Worm (Caenorhabditis elegans): ENCODE measurements around the gene acaa-2.

The acaa-2 gene

DNA sequence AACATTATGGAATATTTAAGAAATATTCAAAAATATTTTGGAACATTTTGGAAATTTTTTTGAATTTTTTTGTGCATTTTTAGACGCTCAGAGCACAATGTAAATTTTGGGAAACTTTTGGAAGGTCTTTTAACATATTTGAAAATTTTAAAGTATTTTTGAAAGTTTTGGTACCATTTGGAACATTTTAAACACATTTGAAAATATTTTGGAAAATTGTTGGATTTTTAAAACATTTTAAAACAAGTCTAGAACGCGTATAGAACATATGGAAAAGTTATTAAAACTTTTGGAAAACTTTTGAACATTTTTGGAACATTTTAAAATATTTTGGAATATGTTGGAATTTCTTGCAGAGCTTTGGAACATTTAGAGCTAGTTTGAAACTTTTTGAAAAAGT lies 11.0 kb upstream of the acaa-2 start, which contains the start of gene sdz-20:
TSS of gene sdz-20 (plus strand) at position 301 of the 400 bp plus-strand sequence.
- TF ChIP-seq ZK337.2 (GFP tag; IDR thresholded peaks at IDR 0.05) (no peak), F26F4.8 (GFP tag; conservative IDR thresholded peaks at IDR 0.05) (no peak), skn-1 (tag; optimal IDR thresholded peaks at IDR 0.05) (no peak), mdt-29 (GFP tag; IDR thresholded peaks at IDR 0.05) (no peak), php-3 (GFP tag; IDR thresholded peaks at IDR 0.05) (no peak), nhr-41 (GFP tag; IDR thresholded peaks at IDR 0.05) (no peak), F49E8.2 (tag; optimal IDR thresholded peaks at IDR 0.05; ENCODE audit: borderline replicate concordance) (no peak), mes-2 (tag; optimal IDR thresholded peaks at IDR 0.05; ENCODE audit: poor library complexity, severe bottlenecking) (no peak)

DNA sequence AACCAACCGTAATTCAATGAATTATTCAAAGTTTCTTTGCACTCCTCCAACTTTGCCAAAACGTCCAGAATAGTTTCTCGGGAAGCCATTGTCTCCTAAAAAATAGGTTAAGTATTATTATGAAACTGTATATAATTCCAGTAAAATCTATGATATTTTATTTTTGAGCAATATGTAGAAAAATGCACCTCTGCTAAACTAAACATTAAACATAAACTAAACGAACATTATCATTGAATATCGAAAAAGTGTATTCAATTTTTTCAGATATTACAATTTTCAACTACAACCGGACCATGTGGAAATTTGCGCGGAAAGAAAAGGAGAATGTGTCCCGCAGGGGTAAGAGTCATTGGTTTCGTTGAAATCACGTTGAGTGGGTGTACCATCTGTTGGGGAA lies 5.1 kb upstream of the acaa-2 start, which contains the start of gene F53A2.3:
TSS of gene F53A2.3 (minus strand) at position 101 of the 400 bp plus-strand sequence.
- TF ChIP-seq nhr-237 (tag; optimal IDR thresholded peaks at IDR 0.05), result no peak
- no peak for TF ChIP-seq nhr-6 (tag; optimal IDR thresholded peaks at IDR 0.05)
- TF ChIP-seq nhr-48 (tag; optimal IDR thresholded peaks at IDR 0.05), result no peak
- TF ChIP-seq tag-97 (GFP tag; IDR thresholded peaks at IDR 0.05), result no peak
- TF ChIP-seq arid-1 (GFP tag; conservative IDR thresholded peaks at IDR 0.05), result no peak
- no peak for TF ChIP-seq madf-9 (GFP tag; conservative IDR thresholded peaks at IDR 0.05)
- no peak for TF ChIP-seq madf-5 (GFP tag; IDR thresholded peaks at IDR 0.05)
- TF ChIP-seq ceh-28 (tag; optimal IDR thresholded peaks at IDR 0.05), result no peak
- no peak for TF ChIP-seq F26F4.8 (GFP tag; conservative IDR thresholded peaks at IDR 0.05)
- TF ChIP-seq ceh-44 (GFP tag; IDR thresholded peaks at IDR 0.05), result no peak
- no peak for TF ChIP-seq nhr-76 (tag; optimal IDR thresholded peaks at IDR 0.05)
- no peak for TF ChIP-seq lin-29 (GFP tag; IDR thresholded peaks at IDR 0.05)
- no peak for TF ChIP-seq hlh-11 (tag; optimal IDR thresholded peaks at IDR 0.05)
- TF ChIP-seq T26A8.4 (GFP tag; IDR thresholded peaks at IDR 0.05), result no peak
- no peak for TF ChIP-seq zfp-2 (tag; optimal IDR thresholded peaks at IDR 0.05)
- no peak for TF ChIP-seq unc-130 (GFP tag; optimal IDR thresholded peaks at IDR 0.05)

DNA sequence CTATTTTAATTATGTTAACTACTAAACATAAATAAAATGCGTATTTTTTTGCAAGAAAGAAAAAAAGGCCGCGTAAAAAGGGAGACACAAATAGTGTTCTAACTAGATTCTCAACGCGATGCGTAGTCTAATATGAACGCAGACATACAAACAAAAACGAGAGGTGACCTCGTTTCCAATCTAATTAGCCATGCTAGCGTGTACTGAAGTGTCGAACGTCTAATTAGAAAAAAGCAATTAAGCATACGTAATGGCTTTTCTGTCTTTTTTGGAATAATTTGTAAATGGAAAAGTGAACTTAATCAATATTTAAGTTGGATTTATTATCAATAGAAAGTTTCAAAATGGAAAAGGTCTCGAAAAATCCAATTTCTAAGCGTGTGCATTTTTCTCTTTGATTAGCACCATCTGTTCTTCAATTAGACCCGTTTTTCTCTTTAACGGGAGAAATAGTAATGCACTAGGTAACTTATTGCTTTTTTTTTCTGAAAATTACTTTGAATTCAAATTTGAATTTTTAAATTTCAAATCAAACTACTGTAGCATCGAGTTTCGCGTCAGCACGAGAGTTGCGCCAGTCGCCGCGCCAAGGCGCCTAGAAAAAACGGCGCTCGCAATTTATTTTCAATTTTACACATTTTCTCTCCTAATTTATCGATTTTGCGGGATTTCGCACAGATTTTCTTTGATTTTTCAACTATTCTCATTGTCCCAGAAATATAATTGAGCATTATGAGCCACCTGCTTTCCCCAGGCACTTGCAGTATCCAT lies 4.0 kb upstream of the acaa-2 start:
- TF ChIP-seq sdz-12 (GFP tag; optimal IDR thresholded peaks at IDR 0.05) (no peak), lsy-2 (tag; optimal IDR thresholded peaks at IDR 0.05) (peak in 1 of 2 experiments; percentile 55), dpl-1 (GFP tag; optimal IDR thresholded peaks at IDR 0.05) (peak; percentile 72), aha-1 (tag) (peak; percentile 52)

DNA sequence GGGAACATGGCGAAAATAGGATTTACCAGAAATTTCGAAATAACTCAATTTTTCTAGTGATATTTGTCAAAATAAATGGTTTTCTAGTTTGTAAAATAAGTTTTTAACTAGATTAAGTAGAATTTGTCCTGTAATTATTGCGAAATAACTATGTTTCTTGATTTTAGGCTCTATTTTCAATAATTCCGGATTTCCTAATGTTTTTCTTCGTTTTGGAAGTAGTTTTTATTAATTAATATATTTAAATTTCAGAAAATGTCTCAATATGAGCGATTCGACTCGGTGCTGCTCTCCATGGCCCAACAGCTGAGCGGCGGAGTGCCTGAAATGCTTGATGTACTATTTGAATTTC lies 3.5 kb upstream of the acaa-2 start, which contains the start of gene nud-1:
TSS of gene nud-1 (plus strand) at position 253 of the 352 bp plus-strand sequence.
- TF ChIP-seq unc-39 (tag; optimal IDR thresholded peaks at IDR 0.05) (no peak), jun-1 (tag; optimal IDR thresholded peaks at IDR 0.05) (no peak), dpl-1 (GFP tag; optimal IDR thresholded peaks at IDR 0.05) (no peak), ceh-32 (tag; optimal IDR thresholded peaks at IDR 0.05; ENCODE audit: poor library complexity) (no peak), nhr-76 (tag; optimal IDR thresholded peaks at IDR 0.05) (no peak), fkh-10 (GFP tag; optimal IDR thresholded peaks at IDR 0.05) (no peak), rbr-2 (tag; optimal IDR thresholded peaks at IDR 0.05) (no peak), daf-16 (GFP tag; optimal IDR thresholded peaks at IDR 0.05) (no peak), daf-16 (tag; optimal IDR thresholded peaks at IDR 0.05) (no peak), pqm-1 (tag; optimal IDR thresholded peaks at IDR 0.05) (no peak), Y5F2A.4 (GFP tag; optimal IDR thresholded peaks at IDR 0.05) (no peak), T26A8.4 (GFP tag; IDR thresholded peaks at IDR 0.05) (no peak), T20F7.1 (GFP tag; optimal IDR thresholded peaks at IDR 0.05) (no peak), hif-1 (tag; optimal IDR thresholded peaks at IDR 0.05) (no peak)

Measured in whole organism, L4 larva.